Fruit fly (Drosophila melanogaster) whole organism, embryonic: ENCODE measurements around the gene Helz.

Experiments used
- Aef1 ChIP-seq: fragments of 200-800 bp; sonication (Bioruptor generic); IDR thresholded peaks from 3 replicates; pipeline ENCODE4 v1.3.6; 2022; ENCODE audit warnings: missing biosample characterization, missing genetic modification characterization
- CG10321 ChIP-seq: fragments of 200-800 bp; sonication (Bioruptor generic); IDR thresholded peaks from 2 replicates; pipeline ENCODE4 v1.3.6; 2022; ENCODE audit warnings: missing biosample characterization, missing genetic modification characterization
- CG10543 ChIP-seq: fragments of 200-800 bp; sonication (Bioruptor generic); optimal IDR thresholded peaks from 3 replicates; lab custom pipeline; 2017; ENCODE audit warnings: missing biosample characterization, mild to moderate bottlenecking, missing genetic modification characterization, moderate library complexity
- CG12236 ChIP-seq: fragments of 200-800 bp; sonication (Bioruptor generic); optimal IDR thresholded peaks from 2 replicates; lab custom pipeline; 2016; ENCODE audit warnings: missing biosample characterization, missing genetic modification characterization
- CG12744 ChIP-seq: fragments of 200-800 bp; sonication (Bioruptor generic); optimal IDR thresholded peaks from 2 replicates; lab custom pipeline; 2016; ENCODE audit warnings: missing biosample characterization, missing genetic modification characterization
- CG12769 ChIP-seq: fragments of 200-800 bp; sonication (Bioruptor generic); optimal IDR thresholded peaks from 2 replicates; lab custom pipeline; 2019; ENCODE audit warnings: missing biosample characterization, mild to moderate bottlenecking, missing genetic modification characterization, moderate library complexity
- CG13624 ChIP-seq: fragments of 200-800 bp; sonication (Bioruptor generic); optimal IDR thresholded peaks from 2 replicates; lab custom pipeline; 2016; ENCODE audit warnings: missing biosample characterization, missing genetic modification characterization
- CG15479 ChIP-seq: fragments of 200-800 bp; sonication (Bioruptor generic); optimal IDR thresholded peaks from 3 replicates; lab custom pipeline; 2019; ENCODE audit warnings: missing biosample characterization, mild to moderate bottlenecking, missing genetic modification characterization, moderate library complexity
- CG18476 ChIP-seq: fragments of 200-800 bp; sonication (Bioruptor generic); optimal IDR thresholded peaks from 2 replicates; lab custom pipeline; 2016; ENCODE audit warnings: missing biosample characterization, mild to moderate bottlenecking, missing genetic modification characterization
- CG18764 ChIP-seq: fragments of 200-800 bp; sonication (Bioruptor generic); optimal IDR thresholded peaks from 3 replicates; lab custom pipeline; 2016; ENCODE audit warnings: missing biosample characterization, missing genetic modification characterization
- CG2129 ChIP-seq: fragments of 200-800 bp; sonication (Bioruptor generic); IDR thresholded peaks from 2 replicates; pipeline ENCODE4 v1.3.6; 2022; ENCODE audit warnings: missing biosample characterization, missing genetic modification characterization; ENCODE audit not compliant: partially characterized antibody
- CG2202 ChIP-seq: fragments of 200-800 bp; sonication (Bioruptor generic); optimal IDR thresholded peaks from 2 replicates; lab custom pipeline; 2018; ENCODE audit warnings: missing biosample characterization, mild to moderate bottlenecking, missing genetic modification characterization
- CG2678 ChIP-seq: fragments of 200-800 bp; sonication (Bioruptor generic); optimal IDR thresholded peaks from 3 replicates; lab custom pipeline; 2019; ENCODE audit warnings: missing biosample characterization, mild to moderate bottlenecking, missing genetic modification characterization, moderate library complexity
- CG32772 ChIP-seq: fragments of 200-800 bp; sonication (Bioruptor generic); IDR thresholded peaks from 2 replicates; pipeline ENCODE4 v1.3.6; 2022; ENCODE audit warnings: missing biosample characterization, missing genetic modification characterization
- CG42726 ChIP-seq: fragments of 200-800 bp; sonication (Bioruptor generic); IDR thresholded peaks from 2 replicates; pipeline ENCODE4 v1.3.6; 2022; ENCODE audit warnings: missing biosample characterization, missing genetic modification characterization; ENCODE audit not compliant: partially characterized antibody
- CG4282 ChIP-seq: fragments of 200-800 bp; sonication (Bioruptor generic); optimal IDR thresholded peaks from 2 replicates; lab custom pipeline; 2016; ENCODE audit warnings: missing biosample characterization, missing genetic modification characterization
- CG6175 ChIP-seq: fragments of 200-800 bp; sonication (Bioruptor generic); IDR thresholded peaks from 3 replicates; pipeline ENCODE4 v1.3.6; 2022; ENCODE audit warnings: missing biosample characterization, missing genetic modification characterization
- CG6683 ChIP-seq: fragments of 200-800 bp; sonication (Bioruptor generic); optimal IDR thresholded peaks from 2 replicates; lab custom pipeline; 2017; ENCODE audit warnings: missing biosample characterization, mild to moderate bottlenecking, missing genetic modification characterization, missing genetic modification reagents
- CG6854 ChIP-seq: fragments of 200-800 bp; sonication (Bioruptor generic); optimal IDR thresholded peaks from 3 replicates; lab custom pipeline; 2017; ENCODE audit warnings: missing biosample characterization, mild to moderate bottlenecking, missing genetic modification characterization
- CG7745 ChIP-seq: fragments of 200-800 bp; sonication (Bioruptor generic); optimal IDR thresholded peaks from 2 replicates; lab custom pipeline; 2018; ENCODE audit warnings: missing biosample characterization, mild to moderate bottlenecking, missing genetic modification characterization, moderate library complexity
- CG7987 ChIP-seq: fragments of 200-800 bp; sonication (Bioruptor generic); optimal IDR thresholded peaks from 2 replicates; lab custom pipeline; 2018; ENCODE audit warnings: missing biosample characterization, mild to moderate bottlenecking, missing genetic modification characterization, moderate library complexity
- CG8765 ChIP-seq: fragments of 200-800 bp; sonication (Bioruptor generic); IDR thresholded peaks from 2 replicates; pipeline ENCODE4 v1.3.6; 2022; ENCODE audit warnings: missing biosample characterization, missing genetic modification characterization
- Chrac-16 ChIP-seq: fragments of 200-800 bp; sonication (Bioruptor generic); optimal IDR thresholded peaks from 3 replicates; lab custom pipeline; 2016; ENCODE audit warnings: missing biosample characterization, missing genetic modification characterization
- D ChIP-seq, 2 experiments: fragments of 200-800 bp in 1 of 2; fragments of >200 bp in 1 of 2; sonication (Bioruptor generic) in 1 of 2; optimal IDR thresholded peaks; 2 replicates in 1 of 2; 3 replicates in 1 of 2; lab custom pipeline; 2017; ENCODE audit warnings: mild to moderate bottlenecking in 1 of 2, missing biosample characterization in 1 of 2, missing genetic modification characterization in 1 of 2, missing genetic modification reagents in 1 of 2
- Dp ChIP-seq: fragments of 200-800 bp; sonication (Bioruptor generic); optimal IDR thresholded peaks from 2 replicates; lab custom pipeline; 2018; ENCODE audit warnings: missing biosample characterization, mild to moderate bottlenecking, missing genetic modification characterization, moderate library complexity
- HHEX ChIP-seq: fragments of 200-800 bp; sonication (Bioruptor generic); optimal IDR thresholded peaks from 3 replicates; lab custom pipeline; 2017; ENCODE audit warnings: missing biosample characterization, mild to moderate bottlenecking, missing genetic modification characterization, missing genetic modification reagents
- HLH4C ChIP-seq: fragments of 200-800 bp; sonication (Bioruptor generic); IDR thresholded peaks from 3 replicates; pipeline ENCODE4 v1.3.6; 2022; ENCODE audit warnings: missing biosample characterization, missing genetic modification characterization; ENCODE audit not compliant: partially characterized antibody
- Hr51 ChIP-seq, 2 experiments: fragments of 200-800 bp; sonication (Bioruptor generic); optimal IDR thresholded peaks; 2 replicates in 1 of 2; 3 replicates in 1 of 2; lab custom pipeline; 2016 to 2018; ENCODE audit warnings: missing biosample characterization in 2 of 2, missing genetic modification characterization in 2 of 2, mild to moderate bottlenecking in 1 of 2, moderate library complexity in 1 of 2
- Nf-YC ChIP-seq: fragments of 200-800 bp; optimal IDR thresholded peaks from 3 replicates; lab custom pipeline; 2019; ENCODE audit warnings: missing biosample characterization, mild to moderate bottlenecking, missing genetic modification characterization, moderate library complexity
- Oaz ChIP-seq: fragments of 200-800 bp; sonication (Bioruptor generic); IDR thresholded peaks from 2 replicates; pipeline ENCODE4 v1.3.6; 2022; ENCODE audit warnings: missing biosample characterization, missing genetic modification characterization
- Side ChIP-seq: fragments of 200-800 bp; sonication (Bioruptor generic); optimal IDR thresholded peaks from 2 replicates; lab custom pipeline; 2016; ENCODE audit warnings: missing biosample characterization, missing genetic modification characterization
- Trl ChIP-seq, 3 experiments: fragments of >200 bp in 2 of 3; fragments of 200-800 bp in 1 of 3; sonication (Bioruptor generic) in 1 of 3; optimal IDR thresholded peaks; 2 replicates in 1 of 3; 3 replicates in 2 of 3; lab custom pipeline; 2016 to 2017; ENCODE audit warnings: missing biosample characterization in 1 of 3, missing genetic modification characterization in 1 of 3
- Usf ChIP-seq: fragments of 200-800 bp; sonication (Bioruptor generic); optimal IDR thresholded peaks from 2 replicates; lab custom pipeline; 2017; ENCODE audit warnings: missing genotype, missing biosample characterization, missing genetic modification characterization
- btn ChIP-seq: fragments of 200-800 bp; sonication (Bioruptor generic); optimal IDR thresholded peaks from 2 replicates; lab custom pipeline; 2016; ENCODE audit warnings: missing biosample characterization, missing genetic modification characterization
- cato ChIP-seq: fragments of 200-800 bp; sonication (Bioruptor generic); optimal IDR thresholded peaks from 2 replicates; lab custom pipeline; 2016; ENCODE audit warnings: missing biosample characterization, missing genetic modification characterization, borderline replicate concordance
- chm ChIP-seq: fragments of 200-800 bp; sonication (Bioruptor generic); IDR thresholded peaks from 2 replicates; pipeline ENCODE4 v1.3.6; 2022; ENCODE audit warnings: missing biosample characterization, missing genetic modification characterization
- crc ChIP-seq: fragments of 200-800 bp; sonication (Bioruptor generic); optimal IDR thresholded peaks from 2 replicates; lab custom pipeline; 2016; ENCODE audit warnings: missing biosample characterization, missing genetic modification characterization
- dimm ChIP-seq: fragments of 200-800 bp; sonication (Bioruptor generic); IDR thresholded peaks from 2 replicates; pipeline ENCODE4 v1.3.6; 2022; ENCODE audit warnings: missing biosample characterization, missing genetic modification characterization
- emc ChIP-seq: fragments of 200-800 bp; sonication (Bioruptor generic); optimal IDR thresholded peaks from 2 replicates; lab custom pipeline; 2016; ENCODE audit warnings: missing biosample characterization, missing genetic modification characterization
- ems ChIP-seq: fragments of 200-800 bp; sonication (Bioruptor generic); optimal IDR thresholded peaks from 3 replicates; lab custom pipeline; 2016; ENCODE audit warnings: missing biosample characterization, missing genetic modification characterization
- hth ChIP-seq: fragments of >200 bp; optimal IDR thresholded peaks from 2 replicates; lab custom pipeline; 2017; ENCODE audit warnings: inconsistent platforms
- inv ChIP-seq: fragments of 200-800 bp; sonication (Bioruptor generic); IDR thresholded peaks from 2 replicates; pipeline ENCODE4 v1.3.6; 2022; ENCODE audit warnings: missing biosample characterization, missing genetic modification characterization; ENCODE audit not compliant: partially characterized antibody
- nom ChIP-seq: fragments of 200-800 bp; sonication (Bioruptor generic); optimal IDR thresholded peaks from 2 replicates; lab custom pipeline; 2017; ENCODE audit warnings: missing biosample characterization, missing genetic modification characterization, mild to moderate bottlenecking, moderate library complexity, missing genetic modification reagents
- sens ChIP-seq: fragments of 200-800 bp; sonication (Bioruptor generic); peaks from one replicate; lab custom pipeline; 2016; ENCODE audit warnings: missing biosample characterization, missing genetic modification characterization
- trem ChIP-seq: fragments of 200-800 bp; optimal IDR thresholded peaks from 3 replicates; lab custom pipeline; 2019; ENCODE audit warnings: missing biosample characterization, mild to moderate bottlenecking, missing genetic modification characterization, moderate library complexity
- usp ChIP-seq: fragments of >200 bp; optimal IDR thresholded peaks from 2 replicates; lab custom pipeline; 2017; ENCODE audit warnings: missing biosample characterization, missing genetic modification characterization
- zfh1 ChIP-seq: fragments of 200-800 bp; sonication (Bioruptor generic); IDR thresholded peaks from 3 replicates; pipeline ENCODE4 v1.3.6; 2022; ENCODE audit warnings: missing biosample characterization, missing genetic modification characterization
- zfh2 ChIP-seq: fragments of 200-800 bp; sonication (Bioruptor generic); optimal IDR thresholded peaks from 2 replicates; lab custom pipeline; 2016; ENCODE audit warnings: missing biosample characterization, missing genetic modification characterization

Gene Helz

DNA sequence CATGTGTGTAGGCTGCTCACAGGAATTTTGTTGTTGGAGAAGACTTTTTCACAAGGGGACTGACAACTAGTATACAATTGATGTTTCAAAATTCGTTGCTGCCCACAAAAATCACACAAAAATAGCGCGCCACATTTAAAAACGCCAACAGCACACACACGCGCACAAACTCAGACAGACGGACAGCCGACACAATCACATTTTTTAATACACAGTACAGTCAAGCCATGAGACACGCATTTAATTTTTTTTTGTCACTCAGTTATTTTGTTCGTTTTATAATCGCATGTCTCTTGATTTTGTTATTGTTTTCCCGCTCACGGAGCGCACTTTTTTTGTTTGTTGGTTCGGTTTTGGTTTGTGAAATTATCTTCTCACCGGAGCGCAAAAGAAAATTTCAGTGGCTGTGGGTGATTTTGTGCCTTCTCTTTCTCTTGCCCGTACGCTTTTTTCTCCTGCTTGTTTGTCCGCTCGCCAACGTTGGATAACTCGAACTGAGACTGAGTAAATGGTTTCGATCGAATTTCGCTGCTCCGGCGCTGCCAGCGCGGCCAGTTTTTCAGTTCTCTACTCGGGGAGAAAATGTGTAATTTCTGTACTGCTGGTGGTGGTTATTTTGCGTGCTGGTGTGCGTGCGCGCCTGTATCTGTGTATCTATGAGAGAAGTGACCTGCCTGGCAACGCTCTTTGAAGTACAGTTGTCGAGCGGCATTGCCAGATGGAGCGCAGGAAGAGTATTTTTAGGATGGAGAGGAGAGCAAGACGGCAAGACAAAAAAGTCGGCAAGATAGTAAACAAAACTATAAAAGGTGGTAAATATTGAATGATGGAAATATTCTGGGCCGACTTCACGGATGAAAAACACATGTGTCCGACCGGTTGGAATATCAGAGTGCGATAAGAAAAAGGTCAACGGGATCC is 32.0 kb upstream of the Helz start, which contains the start of gene CG42507 (continued):
- TF ChIP-seq CG18476 (GFP tag; lab: Kevin White, UChicago): no peak
- TF ChIP-seq Aef1 (GFP tag; lab: Robert Waterston, UW): no peak
- no peak for TF ChIP-seq CG6854 (GFP tag; lab: Kevin White, UChicago)
- TF ChIP-seq zfh1: peak; percentile 27; the same call in 1 of the 3 replicates
- TF ChIP-seq HHEX (GFP tag; lab: Kevin White, UChicago): peak; percentile 50
- no peak for TF ChIP-seq CG6683 (GFP tag; lab: Kevin White, UChicago)
- peak; percentile 46 for TF ChIP-seq ems (GFP tag; lab: Kevin White, UChicago)
- TF ChIP-seq Nf-YC (tag; lab: Kevin White, UChicago): peak; percentile 12
- TF ChIP-seq Hr51 (GFP tag; optimal IDR thresholded peaks at IDR 0.05; lab: Kevin White, UChicago): no peak
- TF ChIP-seq btn: no peak
- TF ChIP-seq inv (GFP tag; lab: Robert Waterston, UW): no peak
- TF ChIP-seq usp: no peak
- peak; percentile 65 for TF ChIP-seq nom
- peak; percentile 28 for TF ChIP-seq trem (tag; lab: Kevin White, UChicago)
- no peak for TF ChIP-seq CG4282 (GFP tag; lab: Kevin White, UChicago)
- no peak for TF ChIP-seq CG8765 (GFP tag; lab: Robert Waterston, UW)
- TF ChIP-seq CG12236 (GFP tag; lab: Kevin White, UChicago): no peak
- TF ChIP-seq CG12769: peak; percentile 73
- TF ChIP-seq CG18764 (GFP tag; lab: Kevin White, UChicago): no peak
- TF ChIP-seq CG10543: peak; percentile 87
- no peak for TF ChIP-seq CG2129 (GFP tag; lab: Robert Waterston, UW)
- no peak for TF ChIP-seq CG15479 (GFP tag; lab: Kevin White, UChicago)
- no peak for TF ChIP-seq Side (GFP tag; lab: Kevin White, UChicago)
- TF ChIP-seq CG13624 (GFP tag; lab: Kevin White, UChicago): no peak
- TF ChIP-seq Dp: no peak
- TF ChIP-seq CG12744 (GFP tag; lab: Kevin White, UChicago): peak; percentile 34
- no peak for TF ChIP-seq D (optimal IDR thresholded peaks at IDR 0.05; lab: Kevin White, UChicago)
- no peak for TF ChIP-seq D (GFP tag; optimal IDR thresholded peaks at IDR 0.05; lab: Kevin White, UChicago)
- peak; percentile 61 for TF ChIP-seq CG7987 (GFP tag; lab: Kevin White, UChicago)
- no peak for TF ChIP-seq Oaz (GFP tag; lab: Robert Waterston, UW)
- TF ChIP-seq CG32772: no peak
- TF ChIP-seq sens (GFP tag; lab: Kevin White, UChicago): peak; percentile 76
- peak; percentile 50 for TF ChIP-seq chm (GFP tag; lab: Robert Waterston, UW)
- no peak for TF ChIP-seq crc (GFP tag; lab: Kevin White, UChicago)
- peak; percentile 54 for TF ChIP-seq CG2678 (tag; lab: Kevin White, UChicago)
- TF ChIP-seq cato (GFP tag; lab: Kevin White, UChicago): no peak
- 0 out of 3 replicates have a peak, but pooled peaks have one; percentile 18 for TF ChIP-seq CG6175 (GFP tag; lab: Robert Waterston, UW)
- no peak for TF ChIP-seq CG42726 (GFP tag; lab: Robert Waterston, UW)
- no peak for TF ChIP-seq emc (GFP tag; lab: Kevin White, UChicago)
- TF ChIP-seq Chrac-16 (GFP tag; lab: Kevin White, UChicago): no peak
- no peak for TF ChIP-seq CG10321
- no peak for TF ChIP-seq hth
- TF ChIP-seq zfh2 (GFP tag; lab: Kevin White, UChicago): no peak
- no peak for TF ChIP-seq dimm (GFP tag; lab: Robert Waterston, UW)
- no peak for TF ChIP-seq Usf
- TF ChIP-seq Trl (optimal IDR thresholded peaks at IDR 0.05; lab: Kevin White, UChicago): peak; percentile 95 to 98
- peak; percentile 59 for TF ChIP-seq Trl (GFP tag; optimal IDR thresholded peaks at IDR 0.05; lab: Kevin White, UChicago)
- peak; percentile 32 for TF ChIP-seq CG7745
- TF ChIP-seq CG2202 (tag; lab: Kevin White, UChicago): peak; percentile 24
- no peak for TF ChIP-seq HLH4C
